Fruit fly (Drosophila melanogaster) Kc167 (cell line): ENCODE data around the gene CG5697.

ENCODE experiments used
- Myc ChIP-seq: fragments of >200 bp; optimal IDR thresholded peaks from 2 replicates; lab custom pipeline; 2017; ENCODE audit warnings: missing external identifiers
- insv ChIP-seq: fragments of >200 bp; optimal IDR thresholded peaks from 3 replicates; lab custom pipeline; 2018; ENCODE audit warnings: missing external identifiers
- psq ChIP-seq: fragments of >200 bp; optimal IDR thresholded peaks from 2 replicates; lab custom pipeline; 2017; ENCODE audit warnings: missing external identifiers

DNA sequence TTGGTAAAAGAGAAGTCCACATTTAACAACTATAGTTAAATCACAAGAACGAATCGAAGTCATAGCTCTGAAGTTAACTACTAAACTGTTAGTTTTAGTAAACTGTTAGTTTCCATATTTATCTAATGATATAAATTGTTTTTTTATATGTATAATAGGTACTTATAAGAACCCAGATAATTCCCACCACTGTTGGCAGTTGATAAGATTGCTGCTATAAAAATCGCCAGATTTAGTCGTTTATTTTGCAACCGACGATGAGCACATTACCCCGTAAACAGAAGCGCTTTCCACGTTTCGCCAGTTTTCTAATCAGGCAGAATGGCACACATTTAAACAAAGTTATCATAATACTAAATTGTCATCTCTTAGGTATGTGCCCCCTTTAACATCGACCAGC, 3.3 kb downstream of the CG5697 start:
- TF ChIP-seq Myc, result no peak
- TF ChIP-seq insv (lab: Kevin White, UChicago), result no peak
- TF ChIP-seq psq (lab: Kevin White, UChicago), result no peak
